Worm (Caenorhabditis elegans) whole organism, L2 larva: Measurements from ENCODE around the gene nhr-232.

Experiments used
- C34F6.9 ChIP-seq: fragments of 150-350 bp; optimal IDR thresholded peaks from 2 replicates; lab custom pipeline; 2014; ENCODE audit warnings: missing biosample characterization, missing genetic modification characterization
- F13H6.1 ChIP-seq: sonication (generic microtip); optimal IDR thresholded peaks from 2 replicates; lab custom pipeline; 2016; ENCODE audit warnings: missing genetic modification characterization, missing compliant biosample characterization
- R02D3.7 ChIP-seq: fragments of 150-350 bp; optimal IDR thresholded peaks from 2 replicates; lab custom pipeline; 2014; ENCODE audit warnings: missing biosample characterization, missing genetic modification characterization
- alr-1 ChIP-seq: fragments of 150-350 bp; optimal IDR thresholded peaks from 2 replicates; lab custom pipeline; 2014; ENCODE audit warnings: missing biosample characterization, missing genetic modification characterization
- aly-2 ChIP-seq: fragments of 150-350 bp; optimal IDR thresholded peaks from 2 replicates; lab custom pipeline; 2014; ENCODE audit warnings: missing biosample characterization, missing genetic modification characterization
- dmd-4 ChIP-seq: sonication (generic microtip); optimal IDR thresholded peaks from 2 replicates; lab custom pipeline; 2017; ENCODE audit warnings: missing biosample characterization, missing genetic modification characterization
- elt-3 ChIP-seq: sonication (generic microtip); optimal IDR thresholded peaks from 2 replicates; lab custom pipeline; 2017; ENCODE audit warnings: missing biosample characterization, missing genetic modification characterization
- fos-1 ChIP-seq: fragments of 150-350 bp; optimal IDR thresholded peaks from 2 replicates; lab custom pipeline; 2014; ENCODE audit warnings: missing biosample characterization, missing genetic modification characterization
- gmeb-1 ChIP-seq: fragments of 150-350 bp; optimal IDR thresholded peaks from 2 replicates; lab custom pipeline; 2014; ENCODE audit warnings: missing biosample characterization, missing genetic modification characterization
- lin-11 ChIP-seq: fragments of 150-350 bp; sonication (generic microtip); optimal IDR thresholded peaks from 2 replicates; lab custom pipeline; 2014; ENCODE audit warnings: missing biosample characterization, missing genetic modification characterization, inconsistent platforms, mixed read lengths
- lin-13 ChIP-seq: fragments of 150-350 bp; optimal IDR thresholded peaks from 2 replicates; lab custom pipeline; 2014; ENCODE audit warnings: missing biosample characterization, missing genetic modification reagents, missing genetic modification characterization
- lsy-2 ChIP-seq, 2 experiments: fragments of 150-350 bp in 1 of 2; sonication (generic microtip) in 1 of 2; optimal IDR thresholded peaks; 2 replicates each; lab custom pipeline; 2014 to 2017; ENCODE audit warnings: missing biosample characterization in 2 of 2, missing genetic modification characterization in 2 of 2
- mdl-1 ChIP-seq, 2 experiments: fragments of 150-350 bp in 1 of 2; sonication (generic microtip) in 1 of 2; optimal IDR thresholded peaks; 2 replicates each; lab custom pipeline; 2017; ENCODE audit warnings: missing biosample characterization in 2 of 2, missing genetic modification characterization in 2 of 2
- nhr-10 ChIP-seq: sonication (generic microtip); optimal IDR thresholded peaks from 2 replicates; lab custom pipeline; 2017; ENCODE audit warnings: missing biosample characterization, missing genetic modification characterization
- nhr-11 ChIP-seq: fragments of 150-350 bp; optimal IDR thresholded peaks from 2 replicates; lab custom pipeline; 2014; ENCODE audit warnings: missing biosample characterization, missing genetic modification characterization
- nhr-12 ChIP-seq: fragments of 150-350 bp; optimal IDR thresholded peaks from 2 replicates; lab custom pipeline; 2014; ENCODE audit warnings: missing biosample characterization, missing genetic modification characterization
- nhr-129 ChIP-seq: fragments of 150-350 bp; optimal IDR thresholded peaks from 2 replicates; lab custom pipeline; 2014; ENCODE audit warnings: missing biosample characterization, missing genetic modification characterization
- nhr-237 ChIP-seq: fragments of 150-350 bp; optimal IDR thresholded peaks from 2 replicates; lab custom pipeline; 2014; ENCODE audit warnings: missing biosample characterization, missing genetic modification characterization
- nhr-6 ChIP-seq: fragments of 150-350 bp; optimal IDR thresholded peaks from 2 replicates; lab custom pipeline; 2014; ENCODE audit warnings: missing biosample characterization, missing genetic modification characterization
- peb-1 ChIP-seq: fragments of 150-350 bp; optimal IDR thresholded peaks from 2 replicates; lab custom pipeline; 2014; ENCODE audit warnings: missing biosample characterization, missing genetic modification characterization
- skn-1 ChIP-seq: sonication (generic microtip); optimal IDR thresholded peaks from 2 replicates; lab custom pipeline; 2017; ENCODE audit warnings: missing biosample characterization, missing genetic modification characterization
- sma-3 ChIP-seq: sonication (generic microtip); optimal IDR thresholded peaks from 2 replicates; lab custom pipeline; 2016; ENCODE audit warnings: missing genetic modification reagents, missing genetic modification characterization, missing compliant biosample characterization
- sma-9 ChIP-seq, 2 experiments: fragments of 150-350 bp in 1 of 2; sonication (generic microtip) in 1 of 2; optimal IDR thresholded peaks; 2 replicates each; lab custom pipeline; 2014 to 2016; ENCODE audit warnings: missing genetic modification characterization in 2 of 2, mild to moderate bottlenecking in 1 of 2, missing biosample characterization in 1 of 2, missing compliant biosample characterization in 1 of 2, missing genetic modification reagents in 1 of 2, moderate library complexity in 1 of 2
- unc-39 ChIP-seq: fragments of 150-350 bp; optimal IDR thresholded peaks from 2 replicates; lab custom pipeline; 2014; ENCODE audit warnings: missing biosample characterization, missing genetic modification characterization
- unc-55 ChIP-seq: fragments of 150-350 bp; sonication (generic microtip); optimal IDR thresholded peaks from 3 replicates; lab custom pipeline; 2014; ENCODE audit warnings: missing biosample characterization, missing genetic modification reagents, missing genetic modification characterization
- unc-62 ChIP-seq: fragments of 150-350 bp; optimal IDR thresholded peaks from 2 replicates; lab custom pipeline; 2014; ENCODE audit warnings: missing biosample characterization, missing genetic modification reagents, missing genetic modification characterization
- zag-1 ChIP-seq: fragments of 150-350 bp; optimal IDR thresholded peaks from 2 replicates; lab custom pipeline; 2014; ENCODE audit warnings: missing biosample characterization, missing genetic modification characterization
- ztf-1 ChIP-seq: fragments of 200-800 bp; sonication (Bioruptor generic); conservative IDR thresholded peaks from 2 replicates; pipeline ENCODE4 v1.3.6; 2022; ENCODE audit warnings: missing genetic modification characterization, missing compliant biosample characterization
- ztf-11 ChIP-seq: sonication (generic microtip); optimal IDR thresholded peaks from 2 replicates; lab custom pipeline; 2017; ENCODE audit warnings: missing biosample characterization, missing genetic modification characterization
- ztf-4 ChIP-seq: fragments of 150-350 bp; optimal IDR thresholded peaks from 2 replicates; lab custom pipeline; 2014; ENCODE audit warnings: missing biosample characterization, missing genetic modification characterization

nhr-232 gene

ce11 chrV:10216724-10217123 lies 39.2 kb upstream of the nhr-232 start, which contains the start of gene ZK856.14:
Gene ZK856.14 (plus strand): TSS chrV:10217024.
- no peak for TF ChIP-seq mdl-1 (tag; optimal IDR thresholded peaks at IDR 0.05; lab: Kevin White, UChicago)
- no peak for TF ChIP-seq sma-9 (GFP tag; optimal IDR thresholded peaks at IDR 0.05; lab: Kevin White, UChicago)
- TF ChIP-seq sma-9 (tag; optimal IDR thresholded peaks at IDR 0.05; lab: Kevin White, UChicago) = no peak
- TF ChIP-seq aly-2 (tag; lab: Kevin White, UChicago) = no peak
- no peak for TF ChIP-seq ztf-1 (GFP tag; lab: Robert Waterston, UW)
- TF ChIP-seq R02D3.7 (tag; lab: Kevin White, UChicago) = no peak
- no peak for TF ChIP-seq nhr-129 (tag; lab: Kevin White, UChicago)
- no peak for TF ChIP-seq lsy-2 (tag; optimal IDR thresholded peaks at IDR 0.05; lab: Kevin White, UChicago)
- TF ChIP-seq sma-3 (GFP tag; lab: Kevin White, UChicago) = no peak
- TF ChIP-seq unc-39 = no peak
- no peak for TF ChIP-seq gmeb-1 (tag; lab: Kevin White, UChicago)
- no peak for TF ChIP-seq alr-1
- no peak for TF ChIP-seq F13H6.1
- TF ChIP-seq nhr-11 (tag; lab: Kevin White, UChicago) = no peak
- TF ChIP-seq lin-11 = no peak
- no peak for TF ChIP-seq skn-1 (tag; lab: Kevin White, UChicago)
- no peak for TF ChIP-seq ztf-11
- TF ChIP-seq dmd-4 (tag; lab: Kevin White, UChicago) = no peak

ce11 chrV:10220605-10221004 lies 35.4 kb upstream of the nhr-232 start, which contains the start of gene C12D8.13:
Gene C12D8.13 (minus strand): TSS chrV:10220705.
- TF ChIP-seq nhr-11 (tag; lab: Kevin White, UChicago) = no peak
- TF ChIP-seq zag-1 (tag; lab: Kevin White, UChicago) = no peak
- TF ChIP-seq nhr-10 (tag; lab: Kevin White, UChicago) = no peak
- TF ChIP-seq F13H6.1 = no peak
- TF ChIP-seq sma-3 (GFP tag; lab: Kevin White, UChicago) = no peak
- no peak for TF ChIP-seq nhr-6
- no peak for TF ChIP-seq nhr-12
- no peak for TF ChIP-seq unc-62 (GFP tag; lab: Kevin White, UChicago)
- no peak for TF ChIP-seq aly-2 (tag; lab: Kevin White, UChicago)
- TF ChIP-seq nhr-237 (tag; lab: Kevin White, UChicago) = no peak
- no peak for TF ChIP-seq lin-13 (GFP tag; lab: Kevin White, UChicago)
- TF ChIP-seq dmd-4 (tag; lab: Kevin White, UChicago) = no peak
- no peak for TF ChIP-seq unc-55
- no peak for TF ChIP-seq peb-1 (tag; lab: Kevin White, UChicago)
- no peak for TF ChIP-seq ztf-4 (tag; lab: Kevin White, UChicago)

ce11 chrV:10221317-10221716 lies 34.7 kb upstream of the nhr-232 start, which contains the start of the genes fipr-5 and fipr-9:
Gene fipr-5 (minus strand): TSS chrV:10221417.
Gene fipr-9 (plus strand): TSS chrV:10221662.
- TF ChIP-seq unc-39 (no peak), nhr-10 (tag; lab: Kevin White, UChicago) (no peak), lin-13 (GFP tag; lab: Kevin White, UChicago) (no peak), mdl-1 (tag; optimal IDR thresholded peaks at IDR 0.05; lab: Kevin White, UChicago) (no peak), C34F6.9 (tag; lab: Kevin White, UChicago) (no peak), nhr-6 (no peak), elt-3 (tag; lab: Kevin White, UChicago) (no peak)

ce11 chrV:10222007-10222406 lies 34.0 kb upstream of the nhr-232 start, which contains the start of gene C12D8.20:
Gene C12D8.20 (plus strand): TSS chrV:10222307.
- no peak for TF ChIP-seq R02D3.7 (tag; lab: Kevin White, UChicago)
- TF ChIP-seq lin-11 = no peak

ce11 chrV:10224619-10225018 lies 31.4 kb upstream of the nhr-232 start:
- TF ChIP-seq lsy-2 (tag; optimal IDR thresholded peaks at IDR 0.05; lab: Kevin White, UChicago) (no peak), fos-1 (tag; lab: Kevin White, UChicago) (peak; percentile 60)

ce11 chrV:10225610-10226009 lies 30.4 kb upstream of the nhr-232 start, which contains the start of gene daf-36:
Gene daf-36 (minus strand): TSS chrV:10225710.
- TF ChIP-seq fos-1 (tag; lab: Kevin White, UChicago) = peak; percentile 62
- no peak for TF ChIP-seq gmeb-1 (tag; lab: Kevin White, UChicago)
